Worm (Caenorhabditis elegans): Measurements from ENCODE around the gene irg-6.

The irg-6 gene

DNA sequence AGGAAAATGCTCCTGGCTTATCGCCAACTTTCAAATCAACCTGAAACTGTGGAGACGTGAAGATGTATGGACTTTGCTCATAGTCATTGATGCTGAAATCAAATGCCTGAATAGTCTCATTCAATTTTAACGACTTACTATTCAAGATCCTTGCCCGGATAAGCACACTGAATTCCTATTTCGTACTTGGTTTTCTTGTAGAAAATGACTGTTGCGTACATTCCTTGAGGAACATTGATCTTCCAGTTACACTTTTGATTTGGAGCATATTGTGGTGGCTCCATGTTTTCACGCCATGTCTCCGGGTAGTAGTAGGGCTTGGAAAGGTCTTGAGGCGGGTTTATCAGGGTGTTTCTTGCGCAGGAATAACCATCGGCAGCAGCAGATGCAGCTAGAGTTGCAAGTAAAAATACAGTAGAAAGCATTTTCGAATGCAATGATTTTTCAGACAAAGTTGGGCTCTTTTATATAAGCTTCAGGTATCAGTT, at the start of gene irg-6:
TSS of gene irg-6 (minus strand) at position 438 of the 488 bp plus-strand sequence.
- TF ChIP-seq ztf-4 (tag; optimal IDR thresholded peaks at IDR 0.05), result no peak
- no peak for TF ChIP-seq fos-1 (tag; optimal IDR thresholded peaks at IDR 0.05)
- no peak for TF ChIP-seq sma-9 (GFP tag; optimal IDR thresholded peaks at IDR 0.05)
- no peak for TF ChIP-seq sma-9 (tag; optimal IDR thresholded peaks at IDR 0.05)
- no peak for TF ChIP-seq unc-39 (tag; optimal IDR thresholded peaks at IDR 0.05)
- TF ChIP-seq lin-39 (tag; optimal IDR thresholded peaks at IDR 0.05), result no peak
- no peak for TF ChIP-seq gmeb-1 (tag; optimal IDR thresholded peaks at IDR 0.05)
- TF ChIP-seq nhr-237 (tag; optimal IDR thresholded peaks at IDR 0.05), result no peak
- no peak for TF ChIP-seq ZK546.5 (tag; optimal IDR thresholded peaks at IDR 0.05)
- TF ChIP-seq ztf-11 (tag; optimal IDR thresholded peaks at IDR 0.05), result no peak

DNA sequence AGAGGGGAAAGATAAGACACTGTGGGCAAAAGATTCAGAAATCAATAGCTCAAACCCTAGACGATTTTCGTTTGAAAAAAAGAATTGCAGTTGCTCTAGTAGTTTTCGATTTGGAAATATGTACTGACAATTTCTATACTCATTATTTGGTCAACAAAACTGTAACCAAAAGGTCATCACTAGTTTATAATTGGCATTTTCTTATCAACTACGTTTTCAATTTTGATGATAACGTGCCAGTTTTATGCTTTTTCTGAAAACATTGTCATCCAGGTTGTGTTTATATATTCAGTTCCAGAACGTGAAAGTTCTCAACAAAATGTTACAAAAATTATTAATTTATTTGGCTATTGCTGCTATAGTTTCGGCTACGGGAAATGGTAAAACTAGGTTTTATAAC, 47.8 kb upstream of the irg-6 start, which contains the start of gene F55G11.8:
TSS of gene F55G11.8 (plus strand) at position 245 of the 400 bp plus-strand sequence.
- TF ChIP-seq sma-9 (GFP tag; optimal IDR thresholded peaks at IDR 0.05) (peak; percentile 25), sma-9 (tag; optimal IDR thresholded peaks at IDR 0.05) (no peak), aly-2 (tag; optimal IDR thresholded peaks at IDR 0.05) (no peak), fos-1 (tag; optimal IDR thresholded peaks at IDR 0.05) (peak; percentile 86), skn-1 (tag; optimal IDR thresholded peaks at IDR 0.05) (peak; percentile 43)

DNA sequence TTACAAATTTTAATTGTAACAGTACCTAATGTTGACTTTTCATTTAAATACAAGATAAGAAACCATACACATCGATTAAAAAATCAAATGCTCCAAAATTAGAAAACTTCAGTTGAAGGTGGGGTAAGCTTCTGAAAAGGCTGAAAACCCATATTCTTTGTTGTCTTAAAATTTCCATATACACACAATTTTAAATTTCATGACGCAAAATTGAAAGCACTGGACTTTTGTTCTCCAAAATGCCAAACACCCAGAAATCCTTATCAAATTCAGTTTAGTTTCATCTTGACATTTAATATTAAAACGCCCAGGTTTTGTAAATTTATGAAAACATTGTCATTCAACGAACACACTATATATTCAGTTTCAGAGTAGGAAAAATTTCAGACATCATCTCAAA, 45.4 kb upstream of the irg-6 start, which contains the start of gene F55G11.7:
TSS of gene F55G11.7 (plus strand) at position 301 of the 400 bp plus-strand sequence.
- TF ChIP-seq ceh-82 (tag; optimal IDR thresholded peaks at IDR 0.05) (no peak), nhr-10 (tag; optimal IDR thresholded peaks at IDR 0.05) (no peak), fos-1 (tag; optimal IDR thresholded peaks at IDR 0.05) (no peak), nhr-12 (tag; optimal IDR thresholded peaks at IDR 0.05) (no peak), elt-1 (tag; optimal IDR thresholded peaks at IDR 0.05) (no peak), nhr-23 (tag; optimal IDR thresholded peaks at IDR 0.05) (no peak), ztf-11 (tag; optimal IDR thresholded peaks at IDR 0.05) (no peak), F13H6.1 (tag; optimal IDR thresholded peaks at IDR 0.05) (no peak), unc-55 (GFP tag; optimal IDR thresholded peaks at IDR 0.05) (no peak), crh-2 (tag; optimal IDR thresholded peaks at IDR 0.05) (no peak), snpc-4 (tag; optimal IDR thresholded peaks at IDR 0.05) (no peak), sem-4 (tag; optimal IDR thresholded peaks at IDR 0.05) (no peak), unc-62 (GFP tag; optimal IDR thresholded peaks at IDR 0.05) (no peak), aly-2 (tag; optimal IDR thresholded peaks at IDR 0.05) (no peak), nhr-25 (tag; optimal IDR thresholded peaks at IDR 0.05) (no peak), nhr-129 (tag; optimal IDR thresholded peaks at IDR 0.05) (no peak), C34F6.9 (tag; optimal IDR thresholded peaks at IDR 0.05) (no peak)

DNA sequence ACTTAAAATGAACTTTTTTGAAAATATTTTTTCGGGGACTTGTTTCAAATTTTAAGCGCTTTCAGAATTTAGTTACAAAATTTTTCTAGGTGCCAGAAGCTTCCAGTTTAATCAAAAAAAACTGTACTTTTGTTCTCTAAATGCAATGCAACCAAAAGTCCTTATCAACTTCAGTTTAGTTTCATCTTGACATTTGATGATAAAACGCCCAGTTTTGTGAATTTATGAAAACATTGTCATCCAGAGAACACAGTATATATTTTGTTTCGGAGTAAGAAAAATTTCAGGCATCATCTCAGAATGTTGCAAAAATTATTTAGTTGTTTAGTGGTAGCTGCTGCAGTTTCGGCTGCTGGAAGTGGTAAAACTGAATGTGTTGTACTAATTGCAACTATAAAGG, 43.0 kb upstream of the irg-6 start, which contains the start of gene F55G11.6:
TSS of gene F55G11.6 (plus strand) at position 301 of the 400 bp plus-strand sequence.
- no peak for TF ChIP-seq C34F6.9 (tag; optimal IDR thresholded peaks at IDR 0.05)
- no peak for TF ChIP-seq nhr-11 (tag; optimal IDR thresholded peaks at IDR 0.05)
- no peak for TF ChIP-seq R02D3.7 (tag; optimal IDR thresholded peaks at IDR 0.05)
- TF ChIP-seq egl-27 (tag; optimal IDR thresholded peaks at IDR 0.05), result no peak

DNA sequence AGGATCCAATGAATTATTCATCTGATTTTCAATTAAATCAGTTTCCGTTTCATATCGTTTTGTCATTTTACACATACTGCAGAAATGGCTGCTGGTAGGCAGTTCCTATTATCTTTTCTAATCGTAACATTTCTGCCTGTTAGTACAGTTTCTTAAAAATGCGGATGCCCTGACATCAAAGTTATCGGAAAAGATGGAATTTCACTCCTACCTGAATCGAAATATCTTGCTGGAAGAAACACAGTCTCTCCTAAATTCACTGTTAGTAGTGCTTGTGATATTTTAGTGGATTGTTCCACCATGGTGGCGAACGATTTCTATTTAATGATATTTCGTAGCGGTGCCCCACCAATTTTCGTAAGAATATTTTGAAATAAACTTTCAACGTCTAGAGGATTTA, 33.7 kb upstream of the irg-6 start, which contains the start of gene F55G11.10:
TSS of gene F55G11.10 (plus strand) at position 301 of the 400 bp plus-strand sequence.
- TF ChIP-seq egl-27 (tag; optimal IDR thresholded peaks at IDR 0.05) (no peak), mdl-1 (tag; optimal IDR thresholded peaks at IDR 0.05) (no peak), unc-55 (GFP tag; optimal IDR thresholded peaks at IDR 0.05) (no peak), ZK546.5 (tag; optimal IDR thresholded peaks at IDR 0.05) (no peak), zag-1 (tag; optimal IDR thresholded peaks at IDR 0.05) (no peak), ztf-11 (tag; optimal IDR thresholded peaks at IDR 0.05) (no peak), nhr-25 (tag; optimal IDR thresholded peaks at IDR 0.05) (no peak), dmd-4 (tag; optimal IDR thresholded peaks at IDR 0.05) (no peak)

DNA sequence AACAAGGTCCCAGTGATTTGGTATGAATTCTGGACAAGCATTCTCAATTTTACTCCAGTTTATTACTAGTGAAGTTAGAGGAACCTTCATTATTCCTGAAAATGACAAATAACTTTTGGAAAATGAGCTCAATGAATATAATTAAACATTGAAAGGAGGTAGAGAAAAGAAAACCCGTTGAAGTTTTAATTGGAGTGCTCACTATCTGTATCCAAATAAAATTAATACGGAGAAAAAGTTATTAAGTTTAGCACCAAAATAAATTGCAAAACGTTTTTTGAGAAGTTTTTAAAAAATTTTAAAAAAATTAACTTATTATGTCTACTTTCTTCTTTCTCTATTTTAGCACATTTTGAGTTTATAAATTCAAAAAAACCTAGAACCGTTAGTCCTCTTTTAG, 31.7 kb upstream of the irg-6 start, which contains the start of gene F55G11.1:
TSS of gene F55G11.1 (minus strand) at position 101 of the 400 bp plus-strand sequence.
- TF ChIP-seq F13H6.1 (tag; optimal IDR thresholded peaks at IDR 0.05), result no peak
- no peak for TF ChIP-seq nhr-21 (tag; optimal IDR thresholded peaks at IDR 0.05)
- no peak for TF ChIP-seq nhr-129 (tag; optimal IDR thresholded peaks at IDR 0.05)
- no peak for TF ChIP-seq mdl-1 (tag; optimal IDR thresholded peaks at IDR 0.05)
- TF ChIP-seq elt-3 (tag; optimal IDR thresholded peaks at IDR 0.05), result no peak
- no peak for TF ChIP-seq nhr-77 (tag; optimal IDR thresholded peaks at IDR 0.05)

Data from whole organism, L2 larva.